Fruit fly (Drosophila melanogaster) whole organism, wandering third instar larva: Measurements from ENCODE around the gene CG10628.

Experiments used
- Dfd ChIP-seq: fragments of >200 bp; optimal IDR thresholded peaks from 2 replicates; lab custom pipeline; 2017; ENCODE audit warnings: missing biosample characterization, missing genetic modification characterization
- HLH106 ChIP-seq: fragments of 200-800 bp; optimal IDR thresholded peaks from 3 replicates; lab custom pipeline; 2019; ENCODE audit warnings: missing biosample characterization, mild to moderate bottlenecking, missing genetic modification characterization, moderate library complexity
- Rel ChIP-seq, 2 experiments: fragments of 200-800 bp; sonication (Bioruptor generic) in 1 of 2; optimal IDR thresholded peaks; 2 replicates in 1 of 2; 3 replicates in 1 of 2; lab custom pipeline; 2016 to 2019; ENCODE audit warnings: mild to moderate bottlenecking in 2 of 2, missing biosample characterization in 2 of 2, missing genetic modification characterization in 2 of 2, moderate library complexity in 1 of 2
- brk ChIP-seq: fragments of 200-800 bp; sonication (Bioruptor generic); optimal IDR thresholded peaks from 2 replicates; lab custom pipeline; 2016; ENCODE audit warnings: missing biosample characterization, mild to moderate bottlenecking, missing genetic modification characterization
- foxo ChIP-seq, 2 experiments: fragments of 200-800 bp; sonication (Bioruptor generic); optimal IDR thresholded peaks; 2 replicates in 1 of 2; 3 replicates in 1 of 2; lab custom pipeline; 2016 to 2017; ENCODE audit warnings: missing biosample characterization in 2 of 2, missing genetic modification characterization in 2 of 2
- h ChIP-seq: fragments of 200-800 bp; sonication (Bioruptor generic); optimal IDR thresholded peaks from 3 replicates; lab custom pipeline; 2016; ENCODE audit warnings: missing biosample characterization, mild to moderate bottlenecking, missing genetic modification characterization
- pan ChIP-seq: fragments of >200 bp; optimal IDR thresholded peaks from 2 replicates; lab custom pipeline; 2017

DNA sequence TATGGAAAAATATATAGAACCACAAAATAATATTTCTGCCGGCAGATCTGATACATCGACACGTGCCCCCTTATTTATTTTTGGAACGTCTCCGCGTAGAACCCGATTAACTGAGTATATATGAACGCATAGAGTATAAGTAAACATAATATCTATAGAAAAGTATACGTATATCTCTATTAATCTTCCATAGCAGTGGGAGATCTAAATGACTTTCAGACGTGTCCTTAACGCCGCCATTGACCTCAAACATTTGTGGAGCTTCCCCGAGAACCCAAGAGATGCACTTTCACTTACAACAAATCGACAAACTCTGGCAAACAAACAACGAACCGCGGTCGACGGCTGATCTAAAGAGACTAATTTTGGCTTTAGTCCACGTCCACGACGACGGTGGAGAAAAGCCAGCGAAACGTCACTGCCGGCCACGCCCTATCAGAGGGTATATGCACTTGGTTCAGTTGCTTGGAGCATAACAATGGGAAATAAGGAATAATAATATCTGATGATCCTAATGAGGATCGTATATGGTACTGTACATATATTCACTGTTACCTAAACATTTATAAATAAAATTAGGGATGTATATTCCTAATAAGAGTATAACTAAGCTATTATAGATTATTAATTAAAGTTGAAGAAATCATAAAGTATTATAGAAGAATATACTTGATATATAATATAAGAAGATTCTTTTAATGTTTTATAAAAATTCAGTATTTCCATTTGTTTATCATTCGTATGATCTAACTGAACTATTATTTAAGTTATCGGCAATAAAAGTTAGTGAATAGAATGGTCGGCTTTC lies 5.6 kb upstream of the CG10628 start, which contains the start of gene fbp:
- peak; percentile 45 for TF ChIP-seq h
- TF ChIP-seq HLH106 = peak; percentile 72
- no peak for TF ChIP-seq Dfd
- peak in 1 of 2 experiments; percentile 78 for TF ChIP-seq foxo (GFP tag; optimal IDR thresholded peaks at IDR 0.05; lab: Kevin White, UChicago)
- no peak for TF ChIP-seq brk (GFP tag; lab: Kevin White, UChicago)
- no peak for TF ChIP-seq pan (lab: Kevin White, UChicago)
- no peak for TF ChIP-seq Rel (GFP tag; optimal IDR thresholded peaks at IDR 0.05; lab: Kevin White, UChicago)
- TF ChIP-seq Rel (tag; optimal IDR thresholded peaks at IDR 0.05; lab: Kevin White, UChicago) = peak; percentile 46
